Fruit fly (Drosophila melanogaster) whole organism, embryonic: ENCODE results near the gene CG9733.

Experiments used
- Blimp-1 ChIP-seq: fragments of 200-800 bp; sonication (Bioruptor generic); optimal IDR thresholded peaks from 3 replicates; lab custom pipeline; 2018; ENCODE audit warnings: missing biosample characterization, missing genetic modification characterization, mild to moderate bottlenecking, moderate library complexity, missing genetic modification reagents
- CG10147 ChIP-seq: fragments of 200-800 bp; sonication (Bioruptor generic); optimal IDR thresholded peaks from 2 replicates; lab custom pipeline; 2019; ENCODE audit warnings: missing biosample characterization, mild to moderate bottlenecking, missing genetic modification characterization, moderate library complexity
- CG12744 ChIP-seq: fragments of 200-800 bp; sonication (Bioruptor generic); optimal IDR thresholded peaks from 2 replicates; lab custom pipeline; 2016; ENCODE audit warnings: missing biosample characterization, missing genetic modification characterization
- CG13123 ChIP-seq: fragments of 200-800 bp; sonication (Bioruptor generic); optimal IDR thresholded peaks from 2 replicates; lab custom pipeline; 2016; ENCODE audit warnings: missing biosample characterization, missing genetic modification characterization
- CG13287 ChIP-seq: fragments of 200-800 bp; sonication (Bioruptor generic); IDR thresholded peaks from 2 replicates; pipeline ENCODE4 v1.3.6; 2022; ENCODE audit warnings: missing biosample characterization, missing genetic modification characterization; ENCODE audit not compliant: partially characterized antibody
- CG13296 ChIP-seq: fragments of 200-800 bp; sonication (Bioruptor generic); optimal IDR thresholded peaks from 3 replicates; lab custom pipeline; 2018; ENCODE audit warnings: missing biosample characterization, mild to moderate bottlenecking, missing genetic modification characterization
- CG13624 ChIP-seq: fragments of 200-800 bp; sonication (Bioruptor generic); optimal IDR thresholded peaks from 2 replicates; lab custom pipeline; 2016; ENCODE audit warnings: missing biosample characterization, missing genetic modification characterization
- CG14667 ChIP-seq: fragments of 200-800 bp; sonication (Bioruptor generic); IDR thresholded peaks from 2 replicates; pipeline ENCODE4 v1.3.6; 2022; ENCODE audit warnings: missing biosample characterization, missing genetic modification characterization
- CG14710 ChIP-seq: fragments of 200-800 bp; sonication (Bioruptor generic); optimal IDR thresholded peaks from 3 replicates; lab custom pipeline; 2019; ENCODE audit warnings: missing biosample characterization, mild to moderate bottlenecking, missing genetic modification characterization, moderate library complexity
- CG15696 ChIP-seq: fragments of 200-800 bp; sonication (Bioruptor generic); optimal IDR thresholded peaks from 2 replicates; lab custom pipeline; 2019; ENCODE audit warnings: missing biosample characterization, mild to moderate bottlenecking, missing genetic modification characterization, moderate library complexity
- CG1603 ChIP-seq: fragments of 200-800 bp; sonication (Bioruptor generic); optimal IDR thresholded peaks from 2 replicates; lab custom pipeline; 2019; ENCODE audit warnings: missing biosample characterization, mild to moderate bottlenecking, missing genetic modification characterization, moderate library complexity
- CG17328 ChIP-seq: fragments of 200-800 bp; sonication (Bioruptor generic); IDR thresholded peaks from 2 replicates; pipeline ENCODE4 v1.3.6; 2022; ENCODE audit warnings: missing biosample characterization, missing genetic modification characterization
- CG17568 ChIP-seq: fragments of 200-800 bp; sonication (Bioruptor generic); optimal IDR thresholded peaks from 2 replicates; lab custom pipeline; 2018; ENCODE audit warnings: missing biosample characterization, mild to moderate bottlenecking, missing genetic modification characterization, moderate library complexity
- CG1832 ChIP-seq: fragments of 200-800 bp; sonication (Bioruptor generic); optimal IDR thresholded peaks from 2 replicates; lab custom pipeline; 2017; ENCODE audit warnings: missing biosample characterization, mild to moderate bottlenecking, missing genetic modification characterization, inconsistent platforms
- CG30431 ChIP-seq: fragments of 200-800 bp; sonication (Bioruptor generic); optimal IDR thresholded peaks from 2 replicates; lab custom pipeline; 2017; ENCODE audit warnings: missing biosample characterization, missing genetic modification characterization
- CG32532 ChIP-seq: fragments of 200-800 bp; sonication (Bioruptor generic); IDR thresholded peaks from 2 replicates; pipeline ENCODE4 v1.3.6; 2022; ENCODE audit warnings: missing biosample characterization, missing genetic modification characterization
- CG33557 ChIP-seq: fragments of 200-800 bp; sonication (Bioruptor generic); optimal IDR thresholded peaks from 2 replicates; lab custom pipeline; 2019; ENCODE audit warnings: missing biosample characterization, mild to moderate bottlenecking, missing genetic modification characterization, moderate library complexity
- CG3995 ChIP-seq: fragments of 200-800 bp; sonication (Bioruptor generic); optimal IDR thresholded peaks from 3 replicates; lab custom pipeline; 2016; ENCODE audit warnings: missing biosample characterization, missing genetic modification characterization
- CG5180 ChIP-seq: fragments of 200-800 bp; sonication (Bioruptor generic); optimal IDR thresholded peaks from 3 replicates; lab custom pipeline; 2017; ENCODE audit warnings: missing biosample characterization, missing genetic modification characterization, mild to moderate bottlenecking, moderate library complexity, missing genetic modification reagents
- CG6683 ChIP-seq: fragments of 200-800 bp; sonication (Bioruptor generic); optimal IDR thresholded peaks from 2 replicates; lab custom pipeline; 2017; ENCODE audit warnings: missing biosample characterization, mild to moderate bottlenecking, missing genetic modification characterization, missing genetic modification reagents
- CG6813 ChIP-seq: fragments of 200-800 bp; sonication (Bioruptor generic); optimal IDR thresholded peaks from 2 replicates; lab custom pipeline; 2017; ENCODE audit warnings: missing biosample characterization, missing genetic modification characterization, mild to moderate bottlenecking, moderate library complexity, missing genetic modification reagents
- CG7963 ChIP-seq: fragments of 200-800 bp; sonication (Bioruptor generic); IDR thresholded peaks from 3 replicates; pipeline ENCODE4 v1.3.6; 2022; ENCODE audit warnings: missing biosample characterization, missing genetic modification characterization; ENCODE audit not compliant: partially characterized antibody
- CG8765 ChIP-seq: fragments of 200-800 bp; sonication (Bioruptor generic); IDR thresholded peaks from 2 replicates; pipeline ENCODE4 v1.3.6; 2022; ENCODE audit warnings: missing biosample characterization, missing genetic modification characterization
- CG9437 ChIP-seq: fragments of 200-800 bp; sonication (Bioruptor generic); optimal IDR thresholded peaks from 2 replicates; lab custom pipeline; 2018; ENCODE audit warnings: missing biosample characterization, mild to moderate bottlenecking, missing genetic modification characterization
- CG9876 ChIP-seq: fragments of 200-800 bp; sonication (Bioruptor generic); optimal IDR thresholded peaks from 2 replicates; lab custom pipeline; 2016; ENCODE audit warnings: missing biosample characterization, missing genetic modification characterization
- CkIIα-i1 ChIP-seq: fragments of 200-800 bp; sonication (Bioruptor generic); IDR thresholded peaks from 2 replicates; pipeline ENCODE4 v1.3.6; 2022; ENCODE audit warnings: missing biosample characterization, missing genetic modification characterization
- Dll ChIP-seq: fragments of 200-800 bp; sonication (Bioruptor generic); IDR thresholded peaks from 4 replicates; pipeline ENCODE4 v1.3.6; 2022; ENCODE audit warnings: missing biosample characterization, missing genetic modification characterization; ENCODE audit not compliant: partially characterized antibody
- HHEX ChIP-seq: fragments of 200-800 bp; sonication (Bioruptor generic); optimal IDR thresholded peaks from 3 replicates; lab custom pipeline; 2017; ENCODE audit warnings: missing biosample characterization, mild to moderate bottlenecking, missing genetic modification characterization, missing genetic modification reagents
- Hand ChIP-seq: fragments of 200-800 bp; sonication (Bioruptor generic); optimal IDR thresholded peaks from 2 replicates; lab custom pipeline; 2017; ENCODE audit warnings: mild to moderate bottlenecking, missing biosample characterization, missing genetic modification reagents, missing genetic modification characterization
- Hr39 ChIP-seq: fragments of >200 bp; optimal IDR thresholded peaks from 2 replicates; lab custom pipeline; 2017
- Hr51 ChIP-seq, 2 experiments: fragments of 200-800 bp; sonication (Bioruptor generic); optimal IDR thresholded peaks; 2 replicates in 1 of 2; 3 replicates in 1 of 2; lab custom pipeline; 2016 to 2018; ENCODE audit warnings: missing biosample characterization in 2 of 2, missing genetic modification characterization in 2 of 2, mild to moderate bottlenecking in 1 of 2, moderate library complexity in 1 of 2
- Lpt ChIP-seq: fragments of >200 bp; optimal IDR thresholded peaks from 2 replicates; lab custom pipeline; 2018; ENCODE audit warnings: missing biosample characterization, missing genetic modification characterization
- NC2β ChIP-seq: fragments of 200-800 bp; sonication (Bioruptor generic); optimal IDR thresholded peaks from 2 replicates; lab custom pipeline; 2016; ENCODE audit warnings: missing biosample characterization, missing genetic modification characterization
- NK7.1 ChIP-seq: fragments of 200-800 bp; sonication (Bioruptor generic); optimal IDR thresholded peaks from 3 replicates; lab custom pipeline; 2016; ENCODE audit warnings: missing biosample characterization, missing genetic modification characterization
- Oli ChIP-seq: fragments of 200-800 bp; sonication (Bioruptor generic); optimal IDR thresholded peaks from 2 replicates; lab custom pipeline; 2018; ENCODE audit warnings: missing biosample characterization, mild to moderate bottlenecking, missing genetic modification characterization, moderate library complexity
- Scr ChIP-seq: fragments of 200-800 bp; sonication (Bioruptor generic); IDR thresholded peaks from 2 replicates; pipeline ENCODE4 v1.3.6; 2022; ENCODE audit warnings: missing biosample characterization, missing genetic modification characterization; ENCODE audit not compliant: partially characterized antibody
- ara ChIP-seq: fragments of 200-800 bp; sonication (Bioruptor generic); IDR thresholded peaks from 2 replicates; pipeline ENCODE4 v1.3.6; 2022; ENCODE audit warnings: missing biosample characterization, missing genetic modification characterization
- btn ChIP-seq: fragments of 200-800 bp; sonication (Bioruptor generic); optimal IDR thresholded peaks from 2 replicates; lab custom pipeline; 2016; ENCODE audit warnings: missing biosample characterization, missing genetic modification characterization
- esg ChIP-seq: fragments of 200-800 bp; sonication (Bioruptor generic); conservative IDR thresholded peaks from 2 replicates; pipeline ENCODE4 v1.3.6; 2022; ENCODE audit warnings: missing biosample characterization, missing genetic modification characterization
- gsb ChIP-seq: fragments of 200-800 bp; sonication (Bioruptor generic); IDR thresholded peaks from 2 replicates; pipeline ENCODE4 v1.3.6; 2022; ENCODE audit warnings: missing biosample characterization, missing genetic modification characterization
- hbn ChIP-seq: fragments of 200-800 bp; sonication (Bioruptor generic); IDR thresholded peaks from 2 replicates; pipeline ENCODE4 v1.3.6; 2022; ENCODE audit warnings: missing biosample characterization, missing genetic modification characterization; ENCODE audit not compliant: partially characterized antibody
- pnt ChIP-seq: fragments of 200-800 bp; sonication (Bioruptor generic); optimal IDR thresholded peaks from 3 replicates; lab custom pipeline; 2016; ENCODE audit warnings: missing biosample characterization, missing genetic modification characterization
- slp2 ChIP-seq: fragments of 200-800 bp; sonication (Bioruptor generic); optimal IDR thresholded peaks from 2 replicates; lab custom pipeline; 2016; ENCODE audit warnings: missing biosample characterization, missing genetic modification characterization
- sob ChIP-seq: fragments of 200-800 bp; sonication (Bioruptor generic); IDR thresholded peaks from 2 replicates; pipeline ENCODE4 v1.3.6; 2022; ENCODE audit warnings: missing biosample characterization, missing genetic modification characterization
- tin ChIP-seq: fragments of 200-800 bp; sonication (Bioruptor generic); optimal IDR thresholded peaks from 3 replicates; lab custom pipeline; 2016; ENCODE audit warnings: missing biosample characterization, missing genetic modification characterization
- unc-4 ChIP-seq: fragments of 200-800 bp; sonication (Bioruptor generic); IDR thresholded peaks from 2 replicates; pipeline ENCODE4 v1.3.6; 2022; ENCODE audit warnings: missing biosample characterization, missing genetic modification characterization; ENCODE audit not compliant: partially characterized antibody
- unpg ChIP-seq: fragments of 200-800 bp; sonication (Bioruptor generic); optimal IDR thresholded peaks from 3 replicates; lab custom pipeline; 2018; ENCODE audit warnings: missing biosample characterization, mild to moderate bottlenecking, missing genetic modification characterization, moderate library complexity
- usp ChIP-seq: fragments of >200 bp; optimal IDR thresholded peaks from 2 replicates; lab custom pipeline; 2017; ENCODE audit warnings: missing biosample characterization, missing genetic modification characterization
- vfl ChIP-seq: fragments of 200-800 bp; sonication (Bioruptor generic); optimal IDR thresholded peaks from 2 replicates; lab custom pipeline; 2016; ENCODE audit warnings: missing biosample characterization, missing genetic modification characterization
- wdn ChIP-seq: fragments of 200-800 bp; sonication (Bioruptor generic); IDR thresholded peaks from 2 replicates; pipeline ENCODE4 v1.3.6; 2022; ENCODE audit warnings: missing biosample characterization, missing genetic modification characterization

The CG9733 gene

dm6 chr3R:30195606-30196049, 50.9 kb downstream of the CG9733 start (continued):
- TF ChIP-seq CG1603 (tag; lab: Kevin White, UChicago) (peak; percentile 37), CG13123 (GFP tag; lab: Kevin White, UChicago) (no peak), CkIIα-i1 (GFP tag; lab: Robert Waterston, UW) (no peak), Hr39 (lab: Kevin White, UChicago) (no peak), CG13624 (GFP tag; lab: Kevin White, UChicago) (no peak), vfl (GFP tag; lab: Kevin White, UChicago) (no peak), Blimp-1 (GFP tag; lab: Kevin White, UChicago) (peak; percentile 29), ara (GFP tag; lab: Robert Waterston, UW) (0 out of 2 replicates have a peak, but pooled peaks have one; percentile 49), CG8765 (no peak), CG14710 (tag; lab: Kevin White, UChicago) (no peak), unpg (no peak), NC2β (GFP tag; lab: Kevin White, UChicago) (no peak), CG1832 (GFP tag; lab: Kevin White, UChicago) (no peak), NK7.1 (GFP tag; lab: Kevin White, UChicago) (no peak), CG6813 (GFP tag; lab: Kevin White, UChicago) (no peak), CG17328 (no peak; the same call in 1 of the 2 replicates), usp (GFP tag; lab: Kevin White, UChicago) (no peak), CG17568 (GFP tag; lab: Kevin White, UChicago) (no peak), CG6683 (GFP tag; lab: Kevin White, UChicago) (peak; percentile 10), HHEX (GFP tag; lab: Kevin White, UChicago) (peak; percentile 14), Scr (no peak), CG33557 (GFP tag; lab: Kevin White, UChicago) (no peak), tin (peak; percentile 42), Lpt (no peak), CG13296 (GFP tag; lab: Kevin White, UChicago) (peak; percentile 54), esg (no peak), unc-4 (GFP tag; lab: Robert Waterston, UW) (no peak), CG32532 (GFP tag; lab: Robert Waterston, UW) (peak; percentile 82), CG12744 (GFP tag; lab: Kevin White, UChicago) (peak; percentile 2), slp2 (peak; percentile 4), Dll (GFP tag; lab: Robert Waterston, UW) (no peak), CG13287 (GFP tag; lab: Robert Waterston, UW) (peak; percentile 54; the same call in 1 of the 2 replicates), CG9876 (GFP tag; lab: Kevin White, UChicago) (peak; percentile 4), CG7963 (GFP tag; lab: Robert Waterston, UW) (no peak), sob (GFP tag; lab: Robert Waterston, UW) (peak; percentile 68), Hand (GFP tag; lab: Kevin White, UChicago) (no peak), CG9437 (GFP tag; lab: Kevin White, UChicago) (no peak), CG5180 (GFP tag; lab: Kevin White, UChicago) (no peak), CG15696 (no peak), btn (GFP tag; lab: Kevin White, UChicago) (no peak), wdn (GFP tag; lab: Robert Waterston, UW) (peak; percentile 37; the same call in 1 of the 2 replicates), pnt (GFP tag; lab: Kevin White, UChicago) (no peak), CG14667 (GFP tag; lab: Robert Waterston, UW) (0 out of 2 replicates have a peak, but pooled peaks have one; percentile 20), gsb (GFP tag; lab: Robert Waterston, UW) (no peak), hbn (GFP tag; lab: Robert Waterston, UW) (no peak), CG30431 (GFP tag; lab: Kevin White, UChicago) (no peak), Hr51 (GFP tag; optimal IDR thresholded peaks at IDR 0.05; lab: Kevin White, UChicago) (peak; percentile 21 to 32), CG3995 (GFP tag; lab: Kevin White, UChicago) (no peak), Oli (tag; lab: Kevin White, UChicago) (no peak), CG10147 (GFP tag; lab: Kevin White, UChicago) (peak; percentile 41)
